Worm (Caenorhabditis elegans): ENCODE data around the gene T04G9.4.

DNA sequence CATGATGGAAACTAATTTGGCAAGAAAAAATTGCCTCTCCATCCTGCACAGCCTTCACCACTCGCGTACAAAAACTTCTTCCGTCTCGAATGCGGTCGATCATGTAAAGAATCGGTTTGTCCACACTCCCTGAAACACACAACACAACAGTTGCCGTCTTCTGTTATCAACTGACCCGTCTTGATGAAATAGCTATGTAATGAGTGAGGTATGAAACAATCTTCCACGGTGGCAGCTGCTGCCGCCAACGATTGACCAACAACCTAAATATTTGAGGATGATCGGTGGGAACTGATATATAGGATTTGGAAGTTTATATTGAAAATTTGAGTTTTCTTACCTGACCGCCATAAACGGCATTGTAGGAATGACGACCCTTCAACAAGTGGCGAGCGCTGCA, 40.0 kb downstream of the T04G9.4 start:
- TF ChIP-seq dpl-1 (GFP tag; optimal IDR thresholded peaks at IDR 0.05) (no peak), nhr-28 (tag; optimal IDR thresholded peaks at IDR 0.05) (peak; percentile 3)
